Worm (Caenorhabditis elegans): ENCODE results near the gene ZK1320.5.
A peak's percentile ranks its signal among the peaks of the same experiment; 100 is the strongest.

The ZK1320.5 gene

ce11 chrII:9617039-9617901 lies 48.2 kb downstream of the ZK1320.5 start, which contains the start of gene hal-3 (continued):
- no peak for TF ChIP-seq hrde-1 (tag; optimal IDR thresholded peaks at IDR 0.05; ENCODE audit: borderline replicate concordance)
- TF ChIP-seq ama-1 (optimal IDR thresholded peaks at IDR 0.05) = peak; percentile 77
- TF ChIP-seq ama-1 (GFP tag; optimal IDR thresholded peaks at IDR 0.05) = no peak
- no peak for TF ChIP-seq F37B4.10 (GFP tag; IDR thresholded peaks at IDR 0.05)
- no peak for TF ChIP-seq rec-8 (tag; optimal IDR thresholded peaks at IDR 0.05)
- no peak for TF ChIP-seq ztf-3 (GFP tag; optimal IDR thresholded peaks at IDR 0.05)
- TF ChIP-seq pha-4 (tag; optimal IDR thresholded peaks at IDR 0.05) = no peak
- no peak for TF ChIP-seq ceh-27 (GFP tag; optimal IDR thresholded peaks at IDR 0.05)
- TF ChIP-seq F33H1.4 (GFP tag; IDR thresholded peaks at IDR 0.05) = no peak
- TF ChIP-seq T26A5.8 (tag; optimal IDR thresholded peaks at IDR 0.05) = peak; percentile 1
- TF ChIP-seq egrh-3 (GFP tag; IDR thresholded peaks at IDR 0.05) = no peak
- no peak for TF ChIP-seq unc-130 (GFP tag; optimal IDR thresholded peaks at IDR 0.05)
- TF ChIP-seq lir-1 (GFP tag; conservative IDR thresholded peaks at IDR 0.05) = no peak
- TF ChIP-seq dox-1 (GFP tag; IDR thresholded peaks at IDR 0.05) = no peak
- TF ChIP-seq xnd-1 (tag; optimal IDR thresholded peaks at IDR 0.05) = no peak
- no peak for TF ChIP-seq ztf-18 (tag; optimal IDR thresholded peaks at IDR 0.05)
- peak; percentile 55 for TF ChIP-seq dpff-1 (tag; optimal IDR thresholded peaks at IDR 0.05)
- TF ChIP-seq F22D6.2 (tag; optimal IDR thresholded peaks at IDR 0.05) = no peak
- TF ChIP-seq ztf-26 (tag; optimal IDR thresholded peaks at IDR 0.05) = no peak
- no peak for TF ChIP-seq sea-2 (GFP tag; IDR thresholded peaks at IDR 0.05)
- TF ChIP-seq ceh-58 (GFP tag; IDR thresholded peaks at IDR 0.05) = no peak
- TF ChIP-seq F57A8.1 (GFP tag; optimal IDR thresholded peaks at IDR 0.05) = no peak
- no peak for TF ChIP-seq snpc-1.3 (tag; optimal IDR thresholded peaks at IDR 0.05; ENCODE audit: insufficient read depth)
- TF ChIP-seq hmg-20 (GFP tag; IDR thresholded peaks at IDR 0.05) = no peak
- TF ChIP-seq ztf-6 (GFP tag; IDR thresholded peaks at IDR 0.05) = no peak
- TF ChIP-seq dpl-1 (GFP tag; optimal IDR thresholded peaks at IDR 0.05) = no peak
- no peak for TF ChIP-seq mel-28 (tag; optimal IDR thresholded peaks at IDR 0.05; ENCODE audit: borderline replicate concordance)
- no peak for TF ChIP-seq ccch-3 (GFP tag; optimal IDR thresholded peaks at IDR 0.05)
- no peak for TF ChIP-seq Y67H2A.10 (GFP tag; conservative IDR thresholded peaks at IDR 0.05)
- no peak for TF ChIP-seq hsf-1 (GFP tag; IDR thresholded peaks at IDR 0.05)
- no peak for TF ChIP-seq ceh-40 (GFP tag; IDR thresholded peaks at IDR 0.05)
- TF ChIP-seq sptf-2 (GFP tag; optimal IDR thresholded peaks at IDR 0.05) = no peak
- TF ChIP-seq B0035.1 (tag; optimal IDR thresholded peaks at IDR 0.05) = no peak
- TF ChIP-seq ceh-100 (GFP tag; IDR thresholded peaks at IDR 0.05) = no peak
- no peak for TF ChIP-seq F57C9.4 (tag; optimal IDR thresholded peaks at IDR 0.05)
- no peak for TF ChIP-seq B0261.1 (tag; optimal IDR thresholded peaks at IDR 0.05)
- TF ChIP-seq ceh-91 (GFP tag; IDR thresholded peaks at IDR 0.05) = no peak
- peak; percentile 23 for TF ChIP-seq him-1 (tag; optimal IDR thresholded peaks at IDR 0.05)
- no peak for TF ChIP-seq attf-6 (GFP tag; IDR thresholded peaks at IDR 0.05)
- TF ChIP-seq tbp1 (GFP tag; optimal IDR thresholded peaks at IDR 0.05) = peak; percentile 20
- 0 out of 2 replicates have a peak, but pooled peaks have one; percentile 59 for TF ChIP-seq cebp-2 (GFP tag; IDR thresholded peaks at IDR 0.05)
